Worm (Caenorhabditis elegans): ENCODE measurements around the gene pdf-2.

DNA sequence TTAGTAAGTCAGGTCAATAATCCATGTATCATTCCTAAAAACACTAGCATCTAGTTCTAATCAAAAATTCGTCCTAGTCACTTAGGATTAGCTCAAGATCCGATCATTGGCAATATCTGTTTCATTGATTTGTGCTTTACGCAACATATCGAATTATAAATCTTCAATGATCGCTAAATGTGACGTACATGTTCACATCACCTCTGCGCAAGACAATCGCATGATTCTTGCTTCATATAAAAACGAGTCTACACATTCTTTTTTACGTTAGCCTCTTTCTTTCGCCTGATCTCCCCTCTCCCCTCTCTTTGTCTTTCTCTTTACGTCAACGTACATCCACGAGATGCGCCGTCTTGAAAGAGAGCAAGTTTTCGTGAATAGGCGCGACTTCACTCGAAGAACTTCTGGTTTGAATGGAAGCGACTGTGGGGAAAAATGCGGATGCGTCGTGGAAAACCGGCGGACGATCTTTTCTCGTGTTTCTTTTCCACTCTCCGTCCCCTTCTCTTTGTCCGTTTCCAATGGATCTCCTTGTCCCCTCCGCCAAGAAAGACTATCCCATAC lies 46.8 kb upstream of the pdf-2 start:
- TF ChIP-seq lsy-2 (tag; optimal IDR thresholded peaks at IDR 0.05) (no peak), nhr-10 (tag; optimal IDR thresholded peaks at IDR 0.05) (no peak), ama-1 (optimal IDR thresholded peaks at IDR 0.05) (no peak), ztf-1 (GFP tag; conservative IDR thresholded peaks at IDR 0.05) (no peak), sma-3 (GFP tag; optimal IDR thresholded peaks at IDR 0.05) (no peak), ZK546.5 (tag; optimal IDR thresholded peaks at IDR 0.05) (no peak), unc-62 (GFP tag; optimal IDR thresholded peaks at IDR 0.05) (no peak), lin-13 (GFP tag; optimal IDR thresholded peaks at IDR 0.05) (no peak), snpc-4 (tag; optimal IDR thresholded peaks at IDR 0.05) (no peak), ztf-11 (tag; optimal IDR thresholded peaks at IDR 0.05) (no peak)
